Worm (Caenorhabditis elegans): ENCODE data around the gene gtsf-1.

gtsf-1 gene

ce11 chrIV:16860702-16861101 lies 4.9 kb upstream of the gtsf-1 start (continued):
- TF ChIP-seq rec-8 (tag; optimal IDR thresholded peaks at IDR 0.05) (no peak), hrde-1 (tag; optimal IDR thresholded peaks at IDR 0.05; ENCODE audit: borderline replicate concordance) (no peak), lir-1 (GFP tag; conservative IDR thresholded peaks at IDR 0.05) (no peak), Y67H2A.10 (GFP tag; conservative IDR thresholded peaks at IDR 0.05) (no peak)

- TF ChIP-seq hmg-20 (GFP tag; IDR thresholded peaks at IDR 0.05) (no peak), Y53F4B.3 (GFP tag; IDR thresholded peaks at IDR 0.05) (no peak), madf-3 (GFP tag; IDR thresholded peaks at IDR 0.05) (peak; percentile 73; the same call in 1 of the 2 replicates), hlh-26 (GFP tag; conservative IDR thresholded peaks at IDR 0.05) (no peak), die-1 (tag; optimal IDR thresholded peaks at IDR 0.05) (no peak), F49E8.2 (tag; optimal IDR thresholded peaks at IDR 0.05; ENCODE audit: insufficient read depth) (no peak), snpc-1.3 (tag; optimal IDR thresholded peaks at IDR 0.05; ENCODE audit: insufficient read depth) (peak; percentile 10), T07F8.4 (tag; optimal IDR thresholded peaks at IDR 0.05) (no peak), egl-18 (GFP tag; IDR thresholded peaks at IDR 0.05) (no peak), athp-1 (tag; optimal IDR thresholded peaks at IDR 0.05) (no peak), C06A6.2 (GFP tag; conservative IDR thresholded peaks at IDR 0.05) (peak; percentile 59; the same call in 1 of the 2 replicates), attf-3 (GFP tag; conservative IDR thresholded peaks at IDR 0.05) (no peak), madf-6 (GFP tag; IDR thresholded peaks at IDR 0.05) (peak; percentile 68), lsl-1 (GFP tag; optimal IDR thresholded peaks at IDR 0.05) (peak; percentile 38), ZK185.1 (tag; optimal IDR thresholded peaks at IDR 0.05; ENCODE audit: poor library complexity, severe bottlenecking) (no peak), ceh-58 (GFP tag; IDR thresholded peaks at IDR 0.05) (no peak), ztf-25 (GFP tag; IDR thresholded peaks at IDR 0.05) (no peak), lin-40 (tag; optimal IDR thresholded peaks at IDR 0.05) (peak; percentile 9), tbp1 (GFP tag; optimal IDR thresholded peaks at IDR 0.05) (peak; percentile 48), hsf-1 (GFP tag; IDR thresholded peaks at IDR 0.05) (no peak), lir-1 (GFP tag; conservative IDR thresholded peaks at IDR 0.05) (no peak), dpff-1 (tag; optimal IDR thresholded peaks at IDR 0.05) (no peak), aptf-2 (GFP tag; conservative IDR thresholded peaks at IDR 0.05) (no peak), zim-3 (tag; optimal IDR thresholded peaks at IDR 0.05) (no peak), bed-2 (GFP tag; IDR thresholded peaks at IDR 0.05) (no peak), F33H1.4 (GFP tag; IDR thresholded peaks at IDR 0.05) (no peak), snpc-1.1 (tag; optimal IDR thresholded peaks at IDR 0.05; ENCODE audit: insufficient read depth) (peak; percentile 63), lin-35 (GFP tag; optimal IDR thresholded peaks at IDR 0.05) (no peak), ztf-18 (tag; optimal IDR thresholded peaks at IDR 0.05) (peak; percentile 55), lin-54 (GFP tag; optimal IDR thresholded peaks at IDR 0.05) (peak; percentile 21), ztf-6 (GFP tag; IDR thresholded peaks at IDR 0.05) (no peak), snpc-4 (GFP tag; optimal IDR thresholded peaks at IDR 0.05) (peak; percentile 63), snpc-4 (tag; optimal IDR thresholded peaks at IDR 0.05) (peak in 3 of 4 experiments; percentile 81 to 84 (median 82)), atf-7 (tag; optimal IDR thresholded peaks at IDR 0.05) (no peak), F55B11.4 (tag; optimal IDR thresholded peaks at IDR 0.05; ENCODE audit: borderline replicate concordance, insufficient read depth) (no peak), B0019.2 (GFP tag; conservative IDR thresholded peaks at IDR 0.05) (no peak), rpc-1 (optimal IDR thresholded peaks at IDR 0.05) (peak; percentile 24), rpc-1 (tag; optimal IDR thresholded peaks at IDR 0.05) (no peak), mcd-1 (GFP tag; IDR thresholded peaks at IDR 0.05) (no peak), F57A8.1 (GFP tag; optimal IDR thresholded peaks at IDR 0.05) (no peak), cebp-2 (GFP tag; IDR thresholded peaks at IDR 0.05) (no peak), unc-130 (GFP tag; optimal IDR thresholded peaks at IDR 0.05) (no peak), let-526 (GFP tag; IDR thresholded peaks at IDR 0.05) (no peak)
Measured at ce11 chrIV:16863431-16863895, 2.2 kb upstream of the gtsf-1 start, which contains the start of the genes mel-46 and lsy-13. TSS of gene mel-46 (minus strand) at chrIV:16863481. TSS of gene lsy-13 (plus strand) at chrIV:16863870.
